Fruit fly (Drosophila melanogaster) S2 (cell line): ENCODE measurements around the gene CG43750.

Experiments used
- CG8478 ChIP-seq: fragments of >200 bp; optimal IDR thresholded peaks from 2 replicates; lab custom pipeline; 2018
- CTCF ChIP-seq, 2 experiments: fragments of >200 bp; optimal IDR thresholded peaks; 2 replicates each; lab custom pipeline; 2018

DNA sequence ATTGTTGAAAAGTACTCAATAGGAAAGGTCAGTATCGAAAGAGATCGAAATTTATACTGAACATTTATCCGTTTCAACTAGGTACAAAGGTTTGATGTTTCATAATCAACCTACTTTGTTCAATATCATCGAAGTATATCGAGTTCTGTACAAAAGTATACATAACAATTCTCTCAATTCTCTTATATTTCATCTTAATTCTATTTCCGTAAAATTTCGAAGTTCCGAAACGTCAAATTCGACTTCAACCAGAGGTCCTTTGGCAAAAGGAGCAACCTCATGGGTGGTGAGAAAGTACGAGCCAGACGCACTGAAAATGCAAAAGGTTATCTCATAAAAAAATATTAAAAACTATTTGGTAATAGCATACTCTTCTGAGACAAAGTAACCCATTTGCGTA lies 26.1 kb upstream of the CG43750 start, which contains the start of gene CG31948:
- TF ChIP-seq CG8478 (lab: Kevin White, UChicago) (no peak), CTCF (optimal IDR thresholded peaks at IDR 0.05; lab: Kevin White, UChicago) (no peak)
